Worm (Caenorhabditis elegans): ENCODE data around the gene Y51B9A.8.

DNA sequence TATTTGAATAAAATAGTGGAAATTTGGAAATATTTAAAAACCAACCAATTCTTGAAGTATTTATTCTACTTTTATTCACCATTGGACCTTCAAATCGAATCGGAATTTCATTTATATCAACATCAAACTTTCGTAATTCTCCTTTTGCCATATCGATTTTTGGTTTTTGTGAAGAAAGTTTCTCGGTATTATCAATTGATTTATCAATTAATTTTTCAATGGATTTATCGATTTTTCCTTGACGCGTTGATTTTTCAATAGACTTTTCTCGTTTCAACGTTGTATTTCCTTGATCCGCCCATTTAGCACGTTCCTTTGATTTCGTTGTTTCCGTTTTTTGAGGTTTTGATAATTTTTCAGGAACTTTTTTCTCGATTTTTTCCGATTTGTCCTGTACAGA, 29.3 kb upstream of the Y51B9A.8 start:
- TF ChIP-seq skn-1 (tag; optimal IDR thresholded peaks at IDR 0.05) (no peak), nhr-10 (tag; optimal IDR thresholded peaks at IDR 0.05) (no peak), ama-1 (optimal IDR thresholded peaks at IDR 0.05) (no peak), ZK546.5 (tag; optimal IDR thresholded peaks at IDR 0.05) (no peak), unc-62 (GFP tag; optimal IDR thresholded peaks at IDR 0.05 in 1 of 2) (no peak), unc-62 (tag; optimal IDR thresholded peaks at IDR 0.05) (no peak), nhr-25 (tag; optimal IDR thresholded peaks at IDR 0.05; ENCODE audit: borderline replicate concordance, insufficient read depth) (no peak), Y5F2A.4 (GFP tag; optimal IDR thresholded peaks at IDR 0.05) (no peak), mep-1 (tag; optimal IDR thresholded peaks at IDR 0.05) (no peak), nhr-237 (tag; optimal IDR thresholded peaks at IDR 0.05) (no peak), unc-130 (GFP tag; optimal IDR thresholded peaks at IDR 0.05) (no peak), lir-3 (tag; optimal IDR thresholded peaks at IDR 0.05) (no peak), aly-2 (tag; optimal IDR thresholded peaks at IDR 0.05) (no peak), lsy-2 (tag; optimal IDR thresholded peaks at IDR 0.05) (no peak)
